Worm (Caenorhabditis elegans) whole organism, late embryonic: ENCODE data around the gene R05H5.4.

Experiments used
- C38D4.7 ChIP-seq: fragments of 200-800 bp; sonication (Bioruptor generic); optimal IDR thresholded peaks from 2 replicates; lab custom pipeline; 2018; ENCODE audit warnings: mild to moderate bottlenecking, missing genetic modification characterization, moderate library complexity, missing compliant biosample characterization
- ceh-45 ChIP-seq: fragments of 200-800 bp; sonication (Bioruptor generic); IDR thresholded peaks from 2 replicates; pipeline ENCODE4 v1.3.6; 2022; ENCODE audit warnings: missing genetic modification reagents, missing genetic modification characterization, missing compliant biosample characterization
- ceh-48 ChIP-seq: sonication (generic microtip); optimal IDR thresholded peaks from 2 replicates; lab custom pipeline; 2016; ENCODE audit warnings: missing genetic modification characterization, inconsistent platforms, missing compliant biosample characterization
- ceh-9 ChIP-seq: sonication (generic microtip); optimal IDR thresholded peaks from 2 replicates; lab custom pipeline; 2016; ENCODE audit warnings: mild to moderate bottlenecking, missing genetic modification characterization, inconsistent platforms, missing compliant biosample characterization
- che-1 ChIP-seq: sonication (generic microtip); optimal IDR thresholded peaks from 2 replicates; lab custom pipeline; 2016; ENCODE audit warnings: mild to moderate bottlenecking, missing genetic modification characterization, missing compliant biosample characterization
- dve-1 ChIP-seq: sonication (generic microtip); optimal IDR thresholded peaks from 2 replicates; lab custom pipeline; 2017; ENCODE audit warnings: antibody characterized with exemption, mild to moderate bottlenecking, missing genetic modification characterization, missing compliant biosample characterization
- hlh-30 ChIP-seq: sonication (generic microtip); optimal IDR thresholded peaks from 2 replicates; lab custom pipeline; 2017; ENCODE audit warnings: antibody characterized with exemption, missing genetic modification characterization, missing compliant biosample characterization; ENCODE audit not compliant: insufficient read depth
- nfya-1 ChIP-seq: sonication (generic microtip); optimal IDR thresholded peaks from 2 replicates; lab custom pipeline; 2017; ENCODE audit warnings: missing genetic modification characterization, mild to moderate bottlenecking, missing compliant biosample characterization, antibody characterized with exemption, moderate library complexity
- nhr-11 ChIP-seq: fragments of 150-350 bp; optimal IDR thresholded peaks from 2 replicates; lab custom pipeline; 2014; ENCODE audit warnings: missing biosample characterization, missing genetic modification characterization
- ttx-3 ChIP-seq: sonication (generic microtip); optimal IDR thresholded peaks from 2 replicates; lab custom pipeline; 2016; ENCODE audit warnings: missing genetic modification reagents, missing genetic modification characterization, missing compliant biosample characterization

DNA sequence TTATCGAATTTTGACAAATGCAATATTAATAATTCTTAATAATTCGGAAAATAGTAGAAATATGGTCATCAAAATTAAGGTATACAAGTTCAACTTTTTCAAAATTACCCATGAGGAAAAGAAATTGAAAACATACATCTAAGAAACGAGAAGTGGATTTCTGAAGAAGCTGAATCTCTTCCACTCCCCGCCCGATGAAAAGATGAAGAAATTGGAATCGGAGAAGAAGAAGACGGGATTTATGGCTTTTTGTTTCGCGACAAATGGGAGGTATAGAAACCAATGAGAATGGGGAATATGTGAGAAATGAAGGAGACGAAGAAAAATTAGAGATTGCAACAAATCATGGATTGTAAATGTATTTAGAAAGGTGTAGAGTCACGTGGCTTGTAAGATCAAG is 3.3 kb upstream of the R05H5.4 start:
- no peak for TF ChIP-seq ttx-3 (tag; lab: Kevin White, UChicago)
- no peak for TF ChIP-seq che-1 (tag; lab: Kevin White, UChicago)
- no peak for TF ChIP-seq ceh-45 (GFP tag; lab: Robert Waterston, UW)
- TF ChIP-seq dve-1 (tag; lab: Kevin White, UChicago) = no peak
- TF ChIP-seq nhr-11 = no peak
- no peak for TF ChIP-seq ceh-48 (tag; lab: Kevin White, UChicago)
- no peak for TF ChIP-seq ceh-9 (tag; lab: Kevin White, UChicago)
- TF ChIP-seq hlh-30 (tag; lab: Kevin White, UChicago) = no peak
- TF ChIP-seq C38D4.7 (GFP tag; lab: Kevin White, UChicago) = no peak
- no peak for TF ChIP-seq nfya-1 (tag; lab: Kevin White, UChicago)
